Worm (Caenorhabditis elegans): ENCODE measurements around the gene aldo-1.

The aldo-1 gene

DNA sequence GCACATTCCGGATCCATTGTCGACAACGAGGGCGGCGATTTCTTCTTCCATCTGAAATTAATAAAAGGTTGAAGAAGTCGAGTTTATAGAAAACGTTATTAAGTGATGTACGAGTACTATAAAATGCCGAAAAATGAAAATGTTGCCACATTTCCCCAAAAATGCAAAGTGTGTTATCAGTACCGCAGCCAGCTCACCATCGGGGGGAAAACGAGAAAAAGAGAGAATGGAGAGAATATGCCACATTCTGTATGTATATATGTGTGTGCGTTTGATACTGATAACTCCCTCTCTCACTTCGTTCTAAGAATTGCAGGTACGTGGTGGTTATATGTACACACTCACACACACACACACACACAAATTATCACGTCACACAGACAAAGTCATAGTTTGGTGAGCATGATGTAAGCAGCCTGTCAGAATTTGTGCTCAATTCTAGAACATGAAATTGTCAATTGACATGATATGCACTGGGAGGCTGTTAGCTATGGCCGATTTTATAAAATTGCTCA lies 41.3 kb upstream of the aldo-1 start, which contains the start of gene act-5 (continued):
- TF ChIP-seq nhr-42 (GFP tag; IDR thresholded peaks at IDR 0.05) = no peak
- TF ChIP-seq daf-8 (GFP tag; IDR thresholded peaks at IDR 0.05) = no peak
- TF ChIP-seq lin-15B (tag; optimal IDR thresholded peaks at IDR 0.05) = no peak
- TF ChIP-seq dve-1 (tag; optimal IDR thresholded peaks at IDR 0.05; ENCODE audit: insufficient read depth) = peak; percentile 79
- TF ChIP-seq unc-130 (GFP tag; optimal IDR thresholded peaks at IDR 0.05) = no peak
- 0 out of 2 replicates have a peak, but pooled peaks have one; percentile 31 for TF ChIP-seq mdt-29 (GFP tag; IDR thresholded peaks at IDR 0.05)
- no peak for TF ChIP-seq lin-39 (tag; optimal IDR thresholded peaks at IDR 0.05)
- TF ChIP-seq lin-13 (GFP tag; optimal IDR thresholded peaks at IDR 0.05) = peak; percentile 14
- peak; percentile 37 for TF ChIP-seq mxl-3 (GFP tag; optimal IDR thresholded peaks at IDR 0.05)
- no peak for TF ChIP-seq saeg-2 (GFP tag; IDR thresholded peaks at IDR 0.05)
- TF ChIP-seq ces-1 (GFP tag; optimal IDR thresholded peaks at IDR 0.05) = no peak
- TF ChIP-seq aha-1 (tag) = peak; percentile 94
- no peak for TF ChIP-seq lin-29 (GFP tag; IDR thresholded peaks at IDR 0.05)
- TF ChIP-seq ama-1 (optimal IDR thresholded peaks at IDR 0.05) = no peak
- no peak for TF ChIP-seq nhr-6 (tag; optimal IDR thresholded peaks at IDR 0.05)
- TF ChIP-seq nhr-76 (tag; optimal IDR thresholded peaks at IDR 0.05) = no peak
- TF ChIP-seq dmd-8 (GFP tag; IDR thresholded peaks at IDR 0.05) = no peak
- peak; percentile 53 for TF ChIP-seq hlh-30 (tag; optimal IDR thresholded peaks at IDR 0.05; ENCODE audit: insufficient read depth)
- no peak for TF ChIP-seq zip-2 (tag; optimal IDR thresholded peaks at IDR 0.05)
- peak; percentile 51 for TF ChIP-seq nhr-10 (tag; optimal IDR thresholded peaks at IDR 0.05)
- TF ChIP-seq egl-43 (GFP tag; IDR thresholded peaks at IDR 0.05) = no peak
- TF ChIP-seq tra-1 (GFP tag; IDR thresholded peaks at IDR 0.05) = peak; percentile 61; the same call in 1 of the 2 replicates
- no peak for TF ChIP-seq ceh-32 (tag; optimal IDR thresholded peaks at IDR 0.05; ENCODE audit: poor library complexity)
- no peak for TF ChIP-seq ZK337.2 (GFP tag; IDR thresholded peaks at IDR 0.05)
- peak in 1 of 2 experiments; percentile 93 for TF ChIP-seq unc-62 (GFP tag; optimal IDR thresholded peaks at IDR 0.05 in 1 of 2)
- TF ChIP-seq unc-62 (tag; optimal IDR thresholded peaks at IDR 0.05) = no peak
- TF ChIP-seq mdl-1 (tag; optimal IDR thresholded peaks at IDR 0.05) = no peak
- TF ChIP-seq ceh-20 (GFP tag; IDR thresholded peaks at IDR 0.05) = no peak
- TF ChIP-seq spr-3 (GFP tag; optimal IDR thresholded peaks at IDR 0.05) = no peak
- TF ChIP-seq nhr-41 (GFP tag; IDR thresholded peaks at IDR 0.05) = no peak; the same call in 1 of the 2 replicates
- TF ChIP-seq mes-2 (tag; optimal IDR thresholded peaks at IDR 0.05; ENCODE audit: poor library complexity, severe bottlenecking) = no peak
- TF ChIP-seq D1046.2 (GFP tag; IDR thresholded peaks at IDR 0.05) = no peak
- no peak for TF ChIP-seq ceh-62 (tag; optimal IDR thresholded peaks at IDR 0.05)
- TF ChIP-seq php-3 (GFP tag; IDR thresholded peaks at IDR 0.05) = no peak
- no peak for TF ChIP-seq T20F7.1 (GFP tag; optimal IDR thresholded peaks at IDR 0.05)
- TF ChIP-seq ceh-28 (tag; optimal IDR thresholded peaks at IDR 0.05) = no peak
- TF ChIP-seq zag-1 (tag; optimal IDR thresholded peaks at IDR 0.05) = no peak
- TF ChIP-seq duxl-1 (tag; optimal IDR thresholded peaks at IDR 0.05; ENCODE audit: poor library complexity) = no peak
- no peak for TF ChIP-seq fos-1 (tag; optimal IDR thresholded peaks at IDR 0.05)
- no peak for TF ChIP-seq rbr-2 (tag; optimal IDR thresholded peaks at IDR 0.05)
- TF ChIP-seq hlh-11 (tag; optimal IDR thresholded peaks at IDR 0.05) = peak; percentile 87
- peak; percentile 74 for TF ChIP-seq nhr-102 (tag; optimal IDR thresholded peaks at IDR 0.05)
- no peak for TF ChIP-seq hmg-1.1 (GFP tag; IDR thresholded peaks at IDR 0.05)
- no peak for TF ChIP-seq vab-7 (GFP tag; IDR thresholded peaks at IDR 0.05)
- no peak for TF ChIP-seq pha-4 (GFP tag; IDR thresholded peaks at IDR 0.05)
- TF ChIP-seq pha-4 (tag; optimal IDR thresholded peaks at IDR 0.05) = peak; percentile 6
- TF ChIP-seq F10B5.3 (tag; optimal IDR thresholded peaks at IDR 0.05) = no peak
- peak; percentile 85 for TF ChIP-seq dmd-6 (GFP tag; IDR thresholded peaks at IDR 0.05)
- no peak for TF ChIP-seq snpc-4 (tag; optimal IDR thresholded peaks at IDR 0.05)
- no peak for TF ChIP-seq nhr-237 (tag; optimal IDR thresholded peaks at IDR 0.05)
- TF ChIP-seq zip-11 (GFP tag; IDR thresholded peaks at IDR 0.05) = no peak
- no peak for TF ChIP-seq lim-7 (GFP tag; IDR thresholded peaks at IDR 0.05)

Measured in whole organism, L4 larva.